Worm (Caenorhabditis elegans) whole organism, L1 larva: Measurements from ENCODE around the gene K06A4.2.

Source experiments
- fos-1 ChIP-seq: fragments of 150-350 bp; optimal IDR thresholded peaks from 2 replicates; lab custom pipeline; 2014; ENCODE audit warnings: missing biosample characterization, missing genetic modification characterization
- lin-13 ChIP-seq: fragments of 150-350 bp; optimal IDR thresholded peaks from 2 replicates; lab custom pipeline; 2014; ENCODE audit warnings: missing biosample characterization, missing genetic modification reagents, missing genetic modification characterization
- nhr-28 ChIP-seq: fragments of 150-350 bp; optimal IDR thresholded peaks from 2 replicates; lab custom pipeline; 2014; ENCODE audit warnings: missing biosample characterization, missing genetic modification characterization

- TF ChIP-seq lin-13 (GFP tag; lab: Kevin White, UChicago), result no peak
- TF ChIP-seq fos-1, result no peak
- TF ChIP-seq nhr-28 (tag; lab: Kevin White, UChicago), result no peak
Measured at ce11 chrV:9485508-9485907, 1.5 kb downstream of the K06A4.2 start.
